Worm (Caenorhabditis elegans) whole organism, L2 larva: ENCODE measurements around the gene T05A12.4.

Experiments used
- C34F6.9 ChIP-seq: fragments of 150-350 bp; optimal IDR thresholded peaks from 2 replicates; lab custom pipeline; 2014; ENCODE audit warnings: missing biosample characterization, missing genetic modification characterization
- F13H6.1 ChIP-seq: sonication (generic microtip); optimal IDR thresholded peaks from 2 replicates; lab custom pipeline; 2016; ENCODE audit warnings: missing genetic modification characterization, missing compliant biosample characterization
- R02D3.7 ChIP-seq: fragments of 150-350 bp; optimal IDR thresholded peaks from 2 replicates; lab custom pipeline; 2014; ENCODE audit warnings: missing biosample characterization, missing genetic modification characterization
- Y55F3AM.14 ChIP-seq: fragments of 200-800 bp; sonication (Bioruptor generic); optimal IDR thresholded peaks from 2 replicates; lab custom pipeline; 2018; ENCODE audit warnings: mild to moderate bottlenecking, missing genetic modification characterization, missing compliant biosample characterization
- ZK546.5 ChIP-seq: sonication (generic microtip); optimal IDR thresholded peaks from 2 replicates; lab custom pipeline; 2017; ENCODE audit warnings: missing biosample characterization, missing genetic modification characterization
- ama-1 ChIP-seq: fragments of 150-350 bp; optimal IDR thresholded peaks from 2 replicates; lab custom pipeline; 2018; ENCODE audit warnings: inconsistent platforms
- ceh-16 ChIP-seq: fragments of 150-350 bp; optimal IDR thresholded peaks from 2 replicates; lab custom pipeline; 2014; ENCODE audit warnings: missing biosample characterization, missing genetic modification characterization
- crh-2 ChIP-seq: sonication (generic microtip); optimal IDR thresholded peaks from 2 replicates; lab custom pipeline; 2017; ENCODE audit warnings: missing biosample characterization, missing genetic modification characterization
- dmd-4 ChIP-seq: sonication (generic microtip); optimal IDR thresholded peaks from 2 replicates; lab custom pipeline; 2017; ENCODE audit warnings: missing biosample characterization, missing genetic modification characterization
- elt-3 ChIP-seq: sonication (generic microtip); optimal IDR thresholded peaks from 2 replicates; lab custom pipeline; 2017; ENCODE audit warnings: missing biosample characterization, missing genetic modification characterization
- fos-1 ChIP-seq: fragments of 150-350 bp; optimal IDR thresholded peaks from 2 replicates; lab custom pipeline; 2014; ENCODE audit warnings: missing biosample characterization, missing genetic modification characterization
- gmeb-1 ChIP-seq: fragments of 150-350 bp; optimal IDR thresholded peaks from 2 replicates; lab custom pipeline; 2014; ENCODE audit warnings: missing biosample characterization, missing genetic modification characterization
- lin-11 ChIP-seq: fragments of 150-350 bp; sonication (generic microtip); optimal IDR thresholded peaks from 2 replicates; lab custom pipeline; 2014; ENCODE audit warnings: missing biosample characterization, missing genetic modification characterization, inconsistent platforms, mixed read lengths
- lsy-2 ChIP-seq, 2 experiments: fragments of 150-350 bp in 1 of 2; sonication (generic microtip) in 1 of 2; optimal IDR thresholded peaks; 2 replicates each; lab custom pipeline; 2014 to 2017; ENCODE audit warnings: missing biosample characterization in 2 of 2, missing genetic modification characterization in 2 of 2
- mbf-1 ChIP-seq: sonication (generic microtip); optimal IDR thresholded peaks from 2 replicates; lab custom pipeline; 2017; ENCODE audit warnings: missing biosample characterization, missing genetic modification characterization
- mdl-1 ChIP-seq, 2 experiments: fragments of 150-350 bp in 1 of 2; sonication (generic microtip) in 1 of 2; optimal IDR thresholded peaks; 2 replicates each; lab custom pipeline; 2017; ENCODE audit warnings: missing biosample characterization in 2 of 2, missing genetic modification characterization in 2 of 2
- nhr-10 ChIP-seq: sonication (generic microtip); optimal IDR thresholded peaks from 2 replicates; lab custom pipeline; 2017; ENCODE audit warnings: missing biosample characterization, missing genetic modification characterization
- nhr-11 ChIP-seq: fragments of 150-350 bp; optimal IDR thresholded peaks from 2 replicates; lab custom pipeline; 2014; ENCODE audit warnings: missing biosample characterization, missing genetic modification characterization
- nhr-12 ChIP-seq: fragments of 150-350 bp; optimal IDR thresholded peaks from 2 replicates; lab custom pipeline; 2014; ENCODE audit warnings: missing biosample characterization, missing genetic modification characterization
- nhr-23 ChIP-seq: fragments of 150-350 bp; optimal IDR thresholded peaks from 2 replicates; lab custom pipeline; 2014; ENCODE audit warnings: missing biosample characterization, missing genetic modification reagents, missing genetic modification characterization
- nhr-237 ChIP-seq: fragments of 150-350 bp; optimal IDR thresholded peaks from 2 replicates; lab custom pipeline; 2014; ENCODE audit warnings: missing biosample characterization, missing genetic modification characterization
- nhr-25 ChIP-seq: fragments of 150-350 bp; sonication (generic microtip); optimal IDR thresholded peaks from 3 replicates; lab custom pipeline; 2014; ENCODE audit warnings: missing biosample characterization, missing genetic modification characterization
- peb-1 ChIP-seq: fragments of 150-350 bp; optimal IDR thresholded peaks from 2 replicates; lab custom pipeline; 2014; ENCODE audit warnings: missing biosample characterization, missing genetic modification characterization
- sem-4 ChIP-seq: fragments of 150-350 bp; optimal IDR thresholded peaks from 2 replicates; lab custom pipeline; 2014; ENCODE audit warnings: missing biosample characterization, missing genetic modification reagents, missing genetic modification characterization
- sma-9 ChIP-seq, 2 experiments: fragments of 150-350 bp in 1 of 2; sonication (generic microtip) in 1 of 2; optimal IDR thresholded peaks; 2 replicates each; lab custom pipeline; 2014 to 2016; ENCODE audit warnings: missing genetic modification characterization in 2 of 2, mild to moderate bottlenecking in 1 of 2, missing biosample characterization in 1 of 2, missing compliant biosample characterization in 1 of 2, missing genetic modification reagents in 1 of 2, moderate library complexity in 1 of 2
- zag-1 ChIP-seq: fragments of 150-350 bp; optimal IDR thresholded peaks from 2 replicates; lab custom pipeline; 2014; ENCODE audit warnings: missing biosample characterization, missing genetic modification characterization
- ztf-1 ChIP-seq: fragments of 200-800 bp; sonication (Bioruptor generic); conservative IDR thresholded peaks from 2 replicates; pipeline ENCODE4 v1.3.6; 2022; ENCODE audit warnings: missing genetic modification characterization, missing compliant biosample characterization
- ztf-11 ChIP-seq: sonication (generic microtip); optimal IDR thresholded peaks from 2 replicates; lab custom pipeline; 2017; ENCODE audit warnings: missing biosample characterization, missing genetic modification characterization

T05A12.4 gene

DNA sequence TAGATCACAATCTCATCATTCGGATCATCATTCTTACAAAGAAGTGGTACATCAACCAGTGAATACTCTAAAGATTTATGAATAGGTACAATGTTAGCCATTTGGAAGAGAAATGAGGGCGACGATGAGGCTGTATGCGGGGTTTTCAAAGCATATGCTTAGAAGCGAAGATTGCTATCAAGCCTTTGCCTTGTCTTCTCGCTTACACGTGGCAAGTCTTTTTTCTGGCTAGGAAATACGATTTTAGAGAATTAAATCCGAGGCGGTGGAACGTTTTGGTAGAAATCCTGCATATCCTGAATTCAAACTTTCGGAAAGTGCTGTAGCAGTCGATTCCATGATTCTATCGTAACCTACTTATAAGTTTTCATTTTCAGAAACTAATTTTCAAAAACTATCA, 32.3 kb downstream of the T05A12.4 start, which contains the start of gene T22D1.18:
Gene T22D1.18, minus strand, starts transcription at position 101 of the 400 bp plus-strand sequence.
- TF ChIP-seq ztf-11 = no peak
- no peak for TF ChIP-seq nhr-23

- TF ChIP-seq sma-9 (GFP tag; optimal IDR thresholded peaks at IDR 0.05; lab: Kevin White, UChicago) = no peak
- no peak for TF ChIP-seq sma-9 (tag; optimal IDR thresholded peaks at IDR 0.05; lab: Kevin White, UChicago)
- no peak for TF ChIP-seq nhr-11 (tag; lab: Kevin White, UChicago)
- TF ChIP-seq lsy-2 (tag; optimal IDR thresholded peaks at IDR 0.05; lab: Kevin White, UChicago) = no peak
- no peak for TF ChIP-seq nhr-25 (tag; lab: Kevin White, UChicago)
- TF ChIP-seq nhr-12 (tag; lab: Kevin White, UChicago) = no peak
- no peak for TF ChIP-seq crh-2 (tag; lab: Kevin White, UChicago)
- TF ChIP-seq lin-11 (tag; lab: Kevin White, UChicago) = no peak
- no peak for TF ChIP-seq mbf-1 (tag; lab: Kevin White, UChicago)
- TF ChIP-seq zag-1 (tag; lab: Kevin White, UChicago) = no peak
Observed at ce11 chrIV:6923070-6923469, 35.3 kb downstream of the T05A12.4 start, which contains the start of gene T22D1.1. Gene T22D1.1 (plus strand): TSS chrIV:6923370.

- TF ChIP-seq nhr-25 (tag; lab: Kevin White, UChicago) = no peak
- TF ChIP-seq, all 48 proteins: peak for 0
Observed at ce11 chrIV:6925520-6925919, 37.8 kb downstream of the T05A12.4 start.

ce11 chrIV:6928417-6928816, 40.7 kb downstream of the T05A12.4 start, which contains the start of gene cest-6:
Gene cest-6 (minus strand): TSS chrIV:6928517.
- TF ChIP-seq nhr-12 (tag; lab: Kevin White, UChicago) (no peak), mbf-1 (tag; lab: Kevin White, UChicago) (no peak), gmeb-1 (tag; lab: Kevin White, UChicago) (no peak), dmd-4 (tag; lab: Kevin White, UChicago) (no peak), fos-1 (tag; lab: Kevin White, UChicago) (no peak), F13H6.1 (tag; lab: Kevin White, UChicago) (no peak), nhr-237 (tag; lab: Kevin White, UChicago) (no peak), ZK546.5 (tag; lab: Kevin White, UChicago) (no peak), peb-1 (no peak), mdl-1 (tag; optimal IDR thresholded peaks at IDR 0.05; lab: Kevin White, UChicago) (no peak), nhr-10 (tag; lab: Kevin White, UChicago) (no peak), R02D3.7 (no peak), elt-3 (no peak), sem-4 (tag; lab: Kevin White, UChicago) (no peak), ceh-16 (no peak), Y55F3AM.14 (GFP tag; lab: Kevin White, UChicago) (no peak)

DNA sequence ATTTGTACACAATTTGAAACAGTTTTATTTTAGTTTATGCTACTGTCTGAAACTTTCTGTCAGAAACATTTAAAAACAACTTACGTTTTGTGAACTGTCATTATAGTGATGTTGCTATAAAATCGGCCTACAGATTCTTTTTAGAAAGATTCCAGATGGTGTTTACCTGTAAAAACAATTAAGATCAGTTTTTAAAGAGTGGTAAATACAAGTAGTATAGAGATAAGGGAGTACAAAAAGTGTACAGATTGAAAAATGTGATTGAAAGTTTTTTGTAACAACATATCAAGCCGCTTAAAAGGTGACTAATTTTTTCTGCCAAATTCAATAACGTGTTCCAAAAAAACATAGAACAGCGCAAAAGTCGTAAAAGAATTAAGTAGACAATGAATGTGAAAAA, 49.8 kb downstream of the T05A12.4 start, which contains the start of gene npr-12:
Gene npr-12, minus strand, starts transcription at position 101 of the 400 bp plus-strand sequence.
- TF ChIP-seq C34F6.9 = no peak
- TF ChIP-seq, all 48 proteins: peak for 0

ce11 chrIV:6941101-6941500, 53.4 kb downstream of the T05A12.4 start:
- TF ChIP-seq nhr-23 (no peak), ama-1 (lab: Kevin White, UChicago) (no peak)

DNA sequence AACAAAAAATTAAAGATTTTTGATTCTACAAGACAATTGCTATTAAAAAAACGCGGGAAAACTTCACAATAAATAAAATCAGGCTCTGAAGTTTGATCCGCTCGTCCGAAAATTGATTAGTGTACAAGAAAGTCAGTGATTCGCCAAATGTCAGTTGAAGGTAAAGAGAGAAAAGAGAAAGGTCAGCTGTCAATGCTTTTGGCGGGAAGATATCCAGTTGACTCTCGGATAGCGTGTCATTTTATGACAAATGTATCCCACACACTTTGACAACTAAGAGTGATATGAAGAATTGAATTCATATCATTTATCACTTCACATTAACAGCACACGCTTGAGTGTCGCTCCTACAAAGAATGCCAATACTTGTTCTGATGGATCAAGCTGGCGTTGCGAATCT, 59.1 kb downstream of the T05A12.4 start:
- TF ChIP-seq ztf-1 (GFP tag; lab: Robert Waterston, UW) (no peak), nhr-237 (tag; lab: Kevin White, UChicago) (no peak), nhr-25 (tag; lab: Kevin White, UChicago) (no peak), R02D3.7 (no peak), F13H6.1 (tag; lab: Kevin White, UChicago) (peak; percentile 48), elt-3 (no peak), ama-1 (lab: Kevin White, UChicago) (no peak), lsy-2 (tag; optimal IDR thresholded peaks at IDR 0.05; lab: Kevin White, UChicago) (peak in 1 of 2 experiments; percentile 21), sma-9 (GFP tag; optimal IDR thresholded peaks at IDR 0.05; lab: Kevin White, UChicago) (peak; percentile 18), sma-9 (tag; optimal IDR thresholded peaks at IDR 0.05; lab: Kevin White, UChicago) (no peak)
- TF ChIP-seq, all 48 proteins: peak for 3
